Worm (Caenorhabditis elegans): ENCODE results near the gene Y43C5A.4.

The Y43C5A.4 gene

DNA sequence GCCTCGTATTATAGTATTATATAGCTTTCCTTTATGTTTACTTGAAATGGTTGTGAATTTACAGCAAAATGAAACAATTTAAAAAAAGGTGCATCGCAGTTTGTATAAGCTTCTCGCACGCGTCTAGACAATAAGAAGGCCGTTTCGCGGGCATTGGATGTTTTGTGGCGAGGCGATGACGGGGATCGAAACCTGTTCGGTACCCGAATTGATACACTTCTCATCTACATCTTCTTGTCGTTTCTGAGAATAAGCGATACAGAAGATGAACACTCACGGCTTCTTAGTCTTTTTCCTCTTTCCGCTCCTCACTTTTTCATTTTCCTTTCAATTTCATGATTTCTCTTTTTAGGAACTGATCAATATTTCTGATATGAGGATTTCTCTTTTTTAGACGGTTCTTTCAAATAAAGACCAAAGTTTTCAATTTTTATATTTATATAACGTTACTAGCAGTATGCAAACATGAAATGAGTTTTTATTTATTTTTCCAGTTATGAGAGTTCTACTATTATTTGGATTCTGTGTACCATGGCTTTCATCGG, 32.1 kb upstream of the Y43C5A.4 start, which contains the start of gene F01G10.10 (continued):
- TF ChIP-seq F49E8.2 (tag; optimal IDR thresholded peaks at IDR 0.05; ENCODE audit: insufficient read depth), result peak; percentile 5
- peak; percentile 18 for TF ChIP-seq F10E7.11 (tag; optimal IDR thresholded peaks at IDR 0.05)
- TF ChIP-seq somi-1 (GFP tag; optimal IDR thresholded peaks at IDR 0.05), result no peak
- TF ChIP-seq D2030.7 (GFP tag; IDR thresholded peaks at IDR 0.05), result peak; percentile 43
- peak; percentile 53 for TF ChIP-seq efl-1 (GFP tag; optimal IDR thresholded peaks at IDR 0.05)
- TF ChIP-seq nhr-90 (tag; optimal IDR thresholded peaks at IDR 0.05), result peak; percentile 8
- TF ChIP-seq atf-7 (tag; optimal IDR thresholded peaks at IDR 0.05), result no peak
- peak; percentile 7 for TF ChIP-seq ztf-26 (tag; optimal IDR thresholded peaks at IDR 0.05)
- no peak for TF ChIP-seq T26A5.8 (tag; optimal IDR thresholded peaks at IDR 0.05)
- no peak for TF ChIP-seq rpc-1 (optimal IDR thresholded peaks at IDR 0.05)
- no peak for TF ChIP-seq rpc-1 (tag; optimal IDR thresholded peaks at IDR 0.05)
- TF ChIP-seq F37B4.10 (GFP tag; IDR thresholded peaks at IDR 0.05), result 0 out of 2 replicates have a peak, but pooled peaks have one; percentile 43
- no peak for TF ChIP-seq F52B5.7 (tag; optimal IDR thresholded peaks at IDR 0.05)
- TF ChIP-seq cebp-2 (GFP tag; IDR thresholded peaks at IDR 0.05), result no peak
- no peak for TF ChIP-seq mes-4 (tag; optimal IDR thresholded peaks at IDR 0.05)
- TF ChIP-seq B0336.3 (GFP tag; IDR thresholded peaks at IDR 0.05), result peak; percentile 86
- no peak for TF ChIP-seq ceh-79 (tag; optimal IDR thresholded peaks at IDR 0.05)
- TF ChIP-seq hmg-1.2 (GFP tag; IDR thresholded peaks at IDR 0.05), result peak; percentile 47
- TF ChIP-seq tbp1 (GFP tag; optimal IDR thresholded peaks at IDR 0.05), result peak; percentile 1
- no peak for TF ChIP-seq F39B2.1 (GFP tag; IDR thresholded peaks at IDR 0.05)
- no peak for TF ChIP-seq F57C9.4 (tag; optimal IDR thresholded peaks at IDR 0.05)
- TF ChIP-seq rec-8 (tag; optimal IDR thresholded peaks at IDR 0.05), result peak in 1 of 2 experiments; percentile 31
- peak; percentile 48; the same call in 1 of the 2 replicates for TF ChIP-seq attf-6 (GFP tag; IDR thresholded peaks at IDR 0.05)
- TF ChIP-seq nfya-1 (tag; optimal IDR thresholded peaks at IDR 0.05; ENCODE audit: borderline replicate concordance, insufficient read depth), result no peak
- no peak for TF ChIP-seq T07F8.4 (tag; optimal IDR thresholded peaks at IDR 0.05)
- peak; percentile 61; the same call in 1 of the 2 replicates for TF ChIP-seq Y79H2A.3 (GFP tag; conservative IDR thresholded peaks at IDR 0.05)
- peak in 1 of 2 experiments; percentile 26 for TF ChIP-seq let-607 (tag; optimal IDR thresholded peaks at IDR 0.05)
- TF ChIP-seq ceh-58 (GFP tag; IDR thresholded peaks at IDR 0.05), result 0 out of 2 replicates have a peak, but pooled peaks have one; percentile 71
- TF ChIP-seq dpl-1 (GFP tag; optimal IDR thresholded peaks at IDR 0.05), result no peak
- TF ChIP-seq dox-1 (GFP tag; IDR thresholded peaks at IDR 0.05), result peak; percentile 60
- TF ChIP-seq F22D6.2 (tag; optimal IDR thresholded peaks at IDR 0.05), result no peak

DNA sequence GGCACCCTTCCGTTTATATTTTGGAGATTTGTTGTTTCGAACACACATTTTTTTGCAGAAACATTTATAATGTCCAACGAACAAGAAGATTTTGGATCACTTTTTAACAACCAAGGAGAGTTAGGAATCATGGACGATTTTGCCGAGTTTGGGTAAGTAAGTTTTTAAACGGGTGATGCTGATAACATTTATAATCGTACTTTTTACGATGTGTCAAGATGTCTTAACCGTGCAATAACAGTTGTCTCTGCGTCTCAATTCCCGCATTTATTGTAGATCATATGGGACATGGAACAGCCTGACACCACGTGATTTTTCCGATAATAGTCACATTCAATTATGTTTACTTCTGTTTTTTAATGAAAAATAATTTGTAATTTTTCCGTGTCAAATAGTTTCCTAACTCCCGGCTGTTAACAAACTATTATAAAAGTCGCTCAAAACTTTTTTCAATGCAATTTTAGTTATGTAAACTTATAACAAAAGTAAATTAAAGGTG, 27.2 kb upstream of the Y43C5A.4 start, which contains the start of gene daf-14:
TSS of gene daf-14 (plus strand) at position 51 of the 499 bp plus-strand sequence.
- TF ChIP-seq cebp-1 (GFP tag; IDR thresholded peaks at IDR 0.05) (no peak), cebp-1 (tag; optimal IDR thresholded peaks at IDR 0.05) (peak; percentile 22), ztf-6 (GFP tag; IDR thresholded peaks at IDR 0.05) (no peak), nhr-80 (tag; optimal IDR thresholded peaks at IDR 0.05) (peak; percentile 20), him-1 (tag; optimal IDR thresholded peaks at IDR 0.05) (no peak), Y53G8AR.9 (GFP tag; conservative IDR thresholded peaks at IDR 0.05) (no peak), T26A5.8 (tag; optimal IDR thresholded peaks at IDR 0.05) (no peak), somi-1 (GFP tag; optimal IDR thresholded peaks at IDR 0.05) (no peak), mel-28 (tag; optimal IDR thresholded peaks at IDR 0.05; ENCODE audit: borderline replicate concordance) (no peak), aptf-2 (GFP tag; conservative IDR thresholded peaks at IDR 0.05) (no peak), hrde-1 (tag; optimal IDR thresholded peaks at IDR 0.05; ENCODE audit: borderline replicate concordance) (no peak), ztf-26 (tag; optimal IDR thresholded peaks at IDR 0.05) (peak; percentile 43), fkh-3 (tag; optimal IDR thresholded peaks at IDR 0.05) (no peak), F37B4.10 (GFP tag; IDR thresholded peaks at IDR 0.05) (no peak), ztf-18 (tag; optimal IDR thresholded peaks at IDR 0.05) (no peak), rpc-1 (optimal IDR thresholded peaks at IDR 0.05) (no peak), rpc-1 (tag; optimal IDR thresholded peaks at IDR 0.05) (no peak), ceh-58 (GFP tag; IDR thresholded peaks at IDR 0.05) (no peak), aptf-3 (GFP tag; IDR thresholded peaks at IDR 0.05) (no peak), nfya-2 (GFP tag; IDR thresholded peaks at IDR 0.05) (no peak), madf-8 (GFP tag; conservative IDR thresholded peaks at IDR 0.05) (no peak), attf-5 (GFP tag; optimal IDR thresholded peaks at IDR 0.05) (no peak), ceh-79 (tag; optimal IDR thresholded peaks at IDR 0.05) (no peak), bed-2 (GFP tag; IDR thresholded peaks at IDR 0.05) (no peak), lin-54 (GFP tag; optimal IDR thresholded peaks at IDR 0.05) (no peak)
